Fruit fly (Drosophila melanogaster) whole organism, embryonic: ENCODE measurements around the gene CG12948.

ENCODE experiments used
- B-H2 ChIP-seq: fragments of 200-800 bp; sonication (Bioruptor generic); optimal IDR thresholded peaks from 2 replicates; lab custom pipeline; 2018; ENCODE audit warnings: missing biosample characterization, mild to moderate bottlenecking, missing genetic modification characterization
- Blimp-1 ChIP-seq: fragments of 200-800 bp; sonication (Bioruptor generic); optimal IDR thresholded peaks from 3 replicates; lab custom pipeline; 2018; ENCODE audit warnings: missing biosample characterization, missing genetic modification characterization, mild to moderate bottlenecking, moderate library complexity, missing genetic modification reagents
- BtbVII ChIP-seq: fragments of 200-800 bp; sonication (Bioruptor generic); optimal IDR thresholded peaks from 3 replicates; lab custom pipeline; 2017; ENCODE audit warnings: missing biosample characterization, mild to moderate bottlenecking, missing genetic modification characterization
- CG11398 ChIP-seq: fragments of 200-800 bp; sonication (Bioruptor generic); optimal IDR thresholded peaks from 2 replicates; lab custom pipeline; 2016; ENCODE audit warnings: missing biosample characterization, missing genetic modification characterization
- CG12769 ChIP-seq: fragments of 200-800 bp; sonication (Bioruptor generic); optimal IDR thresholded peaks from 2 replicates; lab custom pipeline; 2019; ENCODE audit warnings: missing biosample characterization, mild to moderate bottlenecking, missing genetic modification characterization, moderate library complexity
- CG17359 ChIP-seq: fragments of 200-800 bp; sonication (Bioruptor generic); optimal IDR thresholded peaks from 3 replicates; lab custom pipeline; 2018; ENCODE audit warnings: missing biosample characterization, mild to moderate bottlenecking, missing genetic modification characterization, moderate library complexity
- CG31365 ChIP-seq: fragments of 200-800 bp; sonication (Bioruptor generic); optimal IDR thresholded peaks from 2 replicates; lab custom pipeline; 2018; ENCODE audit warnings: missing biosample characterization, mild to moderate bottlenecking, missing genetic modification characterization
- CG3163 ChIP-seq: fragments of 200-800 bp; sonication (Bioruptor generic); optimal IDR thresholded peaks from 3 replicates; lab custom pipeline; 2016; ENCODE audit warnings: missing biosample characterization, missing genetic modification characterization
- CG33213 ChIP-seq: fragments of 200-800 bp; sonication (Bioruptor generic); optimal IDR thresholded peaks from 3 replicates; lab custom pipeline; 2016; ENCODE audit warnings: missing biosample characterization, missing genetic modification characterization
- CG4328 ChIP-seq: fragments of 200-800 bp; sonication (Bioruptor generic); optimal IDR thresholded peaks from 3 replicates; lab custom pipeline; 2017; ENCODE audit warnings: missing biosample characterization, missing genetic modification reagents, missing genetic modification characterization
- CG5180 ChIP-seq: fragments of 200-800 bp; sonication (Bioruptor generic); optimal IDR thresholded peaks from 3 replicates; lab custom pipeline; 2017; ENCODE audit warnings: missing biosample characterization, missing genetic modification characterization, mild to moderate bottlenecking, moderate library complexity, missing genetic modification reagents
- CG6854 ChIP-seq: fragments of 200-800 bp; sonication (Bioruptor generic); optimal IDR thresholded peaks from 3 replicates; lab custom pipeline; 2017; ENCODE audit warnings: missing biosample characterization, mild to moderate bottlenecking, missing genetic modification characterization
- CG7745 ChIP-seq: fragments of 200-800 bp; sonication (Bioruptor generic); optimal IDR thresholded peaks from 2 replicates; lab custom pipeline; 2018; ENCODE audit warnings: missing biosample characterization, mild to moderate bottlenecking, missing genetic modification characterization, moderate library complexity
- CG7786 ChIP-seq: fragments of 200-800 bp; sonication (Bioruptor generic); optimal IDR thresholded peaks from 2 replicates; lab custom pipeline; 2016; ENCODE audit warnings: missing biosample characterization, missing genetic modification characterization
- CG7839 ChIP-seq: fragments of 200-800 bp; sonication (Bioruptor generic); optimal IDR thresholded peaks from 3 replicates; lab custom pipeline; 2018; ENCODE audit warnings: missing biosample characterization, mild to moderate bottlenecking, missing genetic modification characterization, moderate library complexity
- CoRest ChIP-seq: fragments of 200-800 bp; sonication (Bioruptor generic); optimal IDR thresholded peaks from 3 replicates; lab custom pipeline; 2018; ENCODE audit warnings: missing biosample characterization, mild to moderate bottlenecking, missing genetic modification characterization, moderate library complexity
- HHEX ChIP-seq: fragments of 200-800 bp; sonication (Bioruptor generic); optimal IDR thresholded peaks from 3 replicates; lab custom pipeline; 2017; ENCODE audit warnings: missing biosample characterization, mild to moderate bottlenecking, missing genetic modification characterization, missing genetic modification reagents
- HmgD ChIP-seq: fragments of 200-800 bp; sonication (Bioruptor generic); optimal IDR thresholded peaks from 3 replicates; lab custom pipeline; 2016; ENCODE audit warnings: missing biosample characterization, missing genetic modification characterization
- Nf-YB ChIP-seq: fragments of 200-800 bp; sonication (Bioruptor generic); optimal IDR thresholded peaks from 3 replicates; lab custom pipeline; 2019; ENCODE audit warnings: missing biosample characterization, mild to moderate bottlenecking, missing genetic modification characterization, moderate library complexity
- Pdp1 ChIP-seq, 2 experiments: fragments of 200-800 bp; sonication (Bioruptor generic); optimal IDR thresholded peaks; 3 replicates each; lab custom pipeline; 2016; ENCODE audit warnings: missing biosample characterization in 2 of 2, missing genetic modification characterization in 2 of 2, mild to moderate bottlenecking in 1 of 2, moderate library complexity in 1 of 2
- Side ChIP-seq: fragments of 200-800 bp; sonication (Bioruptor generic); optimal IDR thresholded peaks from 2 replicates; lab custom pipeline; 2016; ENCODE audit warnings: missing biosample characterization, missing genetic modification characterization
- Xbp1 ChIP-seq: fragments of 200-800 bp; sonication (Bioruptor generic); optimal IDR thresholded peaks from 3 replicates; lab custom pipeline; 2016; ENCODE audit warnings: missing biosample characterization, mild to moderate bottlenecking, missing genetic modification characterization
- Xrp1 ChIP-seq: fragments of 200-800 bp; sonication (Bioruptor generic); IDR thresholded peaks from 2 replicates; pipeline ENCODE4 v1.3.6; 2022; ENCODE audit warnings: missing biosample characterization, missing genetic modification characterization
- bab2 ChIP-seq: fragments of 200-800 bp; sonication (Bioruptor generic); optimal IDR thresholded peaks from 2 replicates; lab custom pipeline; 2016; ENCODE audit warnings: missing biosample characterization, missing genetic modification characterization
- bcd ChIP-seq: fragments of 200-800 bp; sonication (Bioruptor generic); optimal IDR thresholded peaks from 2 replicates; lab custom pipeline; 2017; ENCODE audit warnings: missing biosample characterization, mild to moderate bottlenecking, missing genetic modification characterization
- btn ChIP-seq: fragments of 200-800 bp; sonication (Bioruptor generic); optimal IDR thresholded peaks from 2 replicates; lab custom pipeline; 2016; ENCODE audit warnings: missing biosample characterization, missing genetic modification characterization
- caup ChIP-seq: fragments of 200-800 bp; sonication (Bioruptor generic); optimal IDR thresholded peaks from 3 replicates; lab custom pipeline; 2017; ENCODE audit warnings: missing biosample characterization, mild to moderate bottlenecking, missing genetic modification characterization, moderate library complexity; ENCODE audit not compliant: severe bottlenecking
- cg ChIP-seq: fragments of 200-800 bp; sonication (Bioruptor generic); optimal IDR thresholded peaks from 3 replicates; lab custom pipeline; 2019; ENCODE audit warnings: missing biosample characterization, mild to moderate bottlenecking, missing genetic modification characterization, moderate library complexity
- chm ChIP-seq: fragments of 200-800 bp; sonication (Bioruptor generic); IDR thresholded peaks from 2 replicates; pipeline ENCODE4 v1.3.6; 2022; ENCODE audit warnings: missing biosample characterization, missing genetic modification characterization
- croc ChIP-seq: fragments of 200-800 bp; sonication (Bioruptor generic); conservative IDR thresholded peaks from 3 replicates; pipeline ENCODE4 v1.3.6; 2022; ENCODE audit warnings: missing biosample characterization, missing genetic modification characterization
- crp ChIP-seq, 2 experiments: fragments of 200-800 bp; sonication (Bioruptor generic); optimal IDR thresholded peaks; 2 replicates in 1 of 2; 3 replicates in 1 of 2; lab custom pipeline; 2017; ENCODE audit warnings: missing biosample characterization in 2 of 2, missing genetic modification characterization in 2 of 2, mild to moderate bottlenecking in 1 of 2, moderate library complexity in 1 of 2
- dmrt99B ChIP-seq: fragments of 200-800 bp; sonication (Bioruptor generic); optimal IDR thresholded peaks from 2 replicates; lab custom pipeline; 2018; ENCODE audit warnings: missing biosample characterization, mild to moderate bottlenecking, missing genetic modification characterization, moderate library complexity
- ewg ChIP-seq: fragments of 200-800 bp; sonication (Bioruptor generic); optimal IDR thresholded peaks from 3 replicates; lab custom pipeline; 2017; ENCODE audit warnings: mild to moderate bottlenecking, missing biosample characterization, missing genetic modification reagents, missing genetic modification characterization
- eyg ChIP-seq: fragments of 200-800 bp; sonication (Bioruptor generic); optimal IDR thresholded peaks from 3 replicates; lab custom pipeline; 2016; ENCODE audit warnings: missing biosample characterization, missing genetic modification characterization
- her ChIP-seq: fragments of 200-800 bp; sonication (Bioruptor generic); optimal IDR thresholded peaks from 2 replicates; lab custom pipeline; 2016; ENCODE audit warnings: missing biosample characterization, missing genetic modification characterization
- kay ChIP-seq: fragments of 200-800 bp; sonication (Bioruptor generic); optimal IDR thresholded peaks from 2 replicates; lab custom pipeline; 2016; ENCODE audit warnings: missing biosample characterization, missing genetic modification characterization
- knrl ChIP-seq: fragments of 200-800 bp; sonication (Bioruptor generic); IDR thresholded peaks from 3 replicates; pipeline ENCODE4 v1.3.6; 2022; ENCODE audit warnings: missing biosample characterization, missing genetic modification characterization; ENCODE audit not compliant: partially characterized antibody
- lab ChIP-seq: fragments of 200-800 bp; sonication (Bioruptor generic); optimal IDR thresholded peaks from 3 replicates; lab custom pipeline; 2017; ENCODE audit warnings: missing biosample characterization, missing genetic modification characterization, mild to moderate bottlenecking, moderate library complexity, missing genetic modification reagents
- onecut ChIP-seq: fragments of 200-800 bp; sonication (Bioruptor generic); IDR thresholded peaks from 2 replicates; pipeline ENCODE4 v1.3.6; 2022; ENCODE audit warnings: missing biosample characterization, missing genetic modification characterization
- pho ChIP-seq: fragments of 200-800 bp; sonication (Bioruptor generic); optimal IDR thresholded peaks from 2 replicates; lab custom pipeline; 2016; ENCODE audit warnings: missing biosample characterization, missing genetic modification characterization
- prd ChIP-seq, 3 experiments: fragments of >200 bp in 2 of 3; fragments of 200-800 bp in 1 of 3; sonication (Bioruptor generic) in 1 of 3; optimal IDR thresholded peaks in 2 of 3; IDR thresholded peaks in 1 of 3; 2 replicates in 2 of 3; 3 replicates in 1 of 3; pipeline versions ENCODE4 v1.3.6 to Lab custom; 2017 to 2022; ENCODE audit warnings: missing biosample characterization in 1 of 3, missing genetic modification characterization in 1 of 3
- ro ChIP-seq: fragments of 200-800 bp; sonication (Bioruptor generic); IDR thresholded peaks from 2 replicates; pipeline ENCODE4 v1.3.6; 2022; ENCODE audit warnings: missing biosample characterization, missing genetic modification characterization
- salm ChIP-seq: fragments of 200-800 bp; sonication (Bioruptor generic); optimal IDR thresholded peaks from 2 replicates; lab custom pipeline; 2018; ENCODE audit warnings: missing biosample characterization, mild to moderate bottlenecking, missing genetic modification characterization
- scrt ChIP-seq: fragments of 200-800 bp; sonication (Bioruptor generic); optimal IDR thresholded peaks from 2 replicates; lab custom pipeline; 2018; ENCODE audit warnings: missing biosample characterization, mild to moderate bottlenecking, missing genetic modification characterization, moderate library complexity
- tap ChIP-seq: fragments of 200-800 bp; optimal IDR thresholded peaks from 3 replicates; lab custom pipeline; 2019; ENCODE audit warnings: missing biosample characterization, mild to moderate bottlenecking, missing genetic modification characterization, moderate library complexity
- trh ChIP-seq: fragments of 200-800 bp; sonication (Bioruptor generic); optimal IDR thresholded peaks from 2 replicates; lab custom pipeline; 2016; ENCODE audit warnings: missing biosample characterization, missing genetic modification characterization
- tx ChIP-seq: fragments of 200-800 bp; sonication (Bioruptor generic); optimal IDR thresholded peaks from 2 replicates; lab custom pipeline; 2016; ENCODE audit warnings: missing biosample characterization, missing genetic modification characterization
- vfl ChIP-seq: fragments of 200-800 bp; sonication (Bioruptor generic); optimal IDR thresholded peaks from 2 replicates; lab custom pipeline; 2016; ENCODE audit warnings: missing biosample characterization, missing genetic modification characterization
- yki ChIP-seq: fragments of >200 bp; optimal IDR thresholded peaks from 3 replicates; lab custom pipeline; 2018

CG12948 gene

DNA sequence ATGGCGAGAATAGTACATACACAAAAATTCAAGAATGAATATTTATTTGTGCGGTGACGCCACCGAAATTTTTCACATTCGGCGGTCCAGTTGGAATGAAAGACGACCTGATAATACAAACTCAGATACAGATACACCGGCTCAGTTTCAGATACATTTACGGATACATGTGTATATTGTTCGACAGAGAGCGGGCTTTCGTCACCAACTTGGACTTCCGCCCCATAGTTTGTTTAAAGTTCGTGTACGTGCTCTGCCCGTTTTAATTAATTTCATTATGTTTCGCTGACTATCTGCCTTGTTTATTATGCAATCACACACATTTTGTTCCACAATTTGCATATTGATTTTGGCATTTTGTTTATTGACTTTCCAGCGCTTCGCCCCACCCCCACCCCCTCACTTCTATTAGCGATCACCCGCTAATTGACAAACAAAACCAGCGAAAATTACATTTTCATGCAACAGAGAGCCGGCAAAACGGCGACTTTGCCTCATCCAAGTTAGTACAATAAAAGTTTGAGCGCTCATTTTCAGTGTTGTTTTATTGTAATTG is 46.3 kb downstream of the CG12948 start (continued):
- TF ChIP-seq dmrt99B (peak; percentile 45), knrl (no peak), btn (GFP tag; lab: Kevin White, UChicago) (no peak), CG6854 (GFP tag; lab: Kevin White, UChicago) (peak; percentile 22), kay (GFP tag; lab: Kevin White, UChicago) (peak; percentile 42), CG7745 (tag; lab: Kevin White, UChicago) (no peak), CoRest (tag; lab: Kevin White, UChicago) (peak; percentile 27), cg (no peak), pho (GFP tag; lab: Kevin White, UChicago) (peak; percentile 44), crp (GFP tag; optimal IDR thresholded peaks at IDR 0.05; lab: Kevin White, UChicago) (no peak), scrt (peak; percentile 14), eyg (GFP tag; lab: Kevin White, UChicago) (peak; percentile 28), CG3163 (peak; percentile 49), bcd (GFP tag; lab: Kevin White, UChicago) (peak; percentile 9), prd (optimal IDR thresholded peaks at IDR 0.05; lab: Kevin White, UChicago) (no peak), prd (GFP tag; IDR thresholded peaks at IDR 0.05; lab: Robert Waterston, UW) (no peak), Side (GFP tag; lab: Kevin White, UChicago) (peak; percentile 28), HHEX (peak; percentile 67), CG11398 (GFP tag; lab: Kevin White, UChicago) (no peak), Xrp1 (GFP tag; lab: Robert Waterston, UW) (no peak), Nf-YB (GFP tag; lab: Kevin White, UChicago) (peak; percentile 8), tap (tag; lab: Kevin White, UChicago) (no peak), Blimp-1 (GFP tag; lab: Kevin White, UChicago) (no peak), B-H2 (GFP tag; lab: Kevin White, UChicago) (peak; percentile 32), trh (GFP tag; lab: Kevin White, UChicago) (no peak), tx (GFP tag; lab: Kevin White, UChicago) (peak; percentile 9), lab (GFP tag; lab: Kevin White, UChicago) (peak; percentile 57), CG7839 (tag; lab: Kevin White, UChicago) (no peak), bab2 (GFP tag; lab: Kevin White, UChicago) (peak; percentile 32), her (GFP tag; lab: Kevin White, UChicago) (peak; percentile 38), chm (no peak), salm (tag; lab: Kevin White, UChicago) (no peak), yki (lab: Kevin White, UChicago) (no peak), HmgD (GFP tag; lab: Kevin White, UChicago) (no peak), caup (GFP tag; lab: Kevin White, UChicago) (peak; percentile 73), CG12769 (tag; lab: Kevin White, UChicago) (peak; percentile 57), onecut (GFP tag; lab: Robert Waterston, UW) (no peak), CG4328 (GFP tag; lab: Kevin White, UChicago) (peak; percentile 16), vfl (GFP tag; lab: Kevin White, UChicago) (no peak), BtbVII (peak; percentile 31), CG17359 (tag; lab: Kevin White, UChicago) (peak; percentile 51), Xbp1 (GFP tag; lab: Kevin White, UChicago) (no peak), ewg (GFP tag; lab: Kevin White, UChicago) (no peak), CG33213 (GFP tag; lab: Kevin White, UChicago) (no peak), CG7786 (peak; percentile 16), CG31365 (tag; lab: Kevin White, UChicago) (peak; percentile 20), Pdp1 (GFP tag; optimal IDR thresholded peaks at IDR 0.05; lab: Kevin White, UChicago) (peak; percentile 8 to 91), croc (GFP tag; lab: Robert Waterston, UW) (no peak), ro (GFP tag; lab: Robert Waterston, UW) (no peak), CG5180 (GFP tag; lab: Kevin White, UChicago) (peak; percentile 45)
